Worm (Caenorhabditis elegans): Measurements from ENCODE around the gene srw-76.

srw-76 gene

DNA sequence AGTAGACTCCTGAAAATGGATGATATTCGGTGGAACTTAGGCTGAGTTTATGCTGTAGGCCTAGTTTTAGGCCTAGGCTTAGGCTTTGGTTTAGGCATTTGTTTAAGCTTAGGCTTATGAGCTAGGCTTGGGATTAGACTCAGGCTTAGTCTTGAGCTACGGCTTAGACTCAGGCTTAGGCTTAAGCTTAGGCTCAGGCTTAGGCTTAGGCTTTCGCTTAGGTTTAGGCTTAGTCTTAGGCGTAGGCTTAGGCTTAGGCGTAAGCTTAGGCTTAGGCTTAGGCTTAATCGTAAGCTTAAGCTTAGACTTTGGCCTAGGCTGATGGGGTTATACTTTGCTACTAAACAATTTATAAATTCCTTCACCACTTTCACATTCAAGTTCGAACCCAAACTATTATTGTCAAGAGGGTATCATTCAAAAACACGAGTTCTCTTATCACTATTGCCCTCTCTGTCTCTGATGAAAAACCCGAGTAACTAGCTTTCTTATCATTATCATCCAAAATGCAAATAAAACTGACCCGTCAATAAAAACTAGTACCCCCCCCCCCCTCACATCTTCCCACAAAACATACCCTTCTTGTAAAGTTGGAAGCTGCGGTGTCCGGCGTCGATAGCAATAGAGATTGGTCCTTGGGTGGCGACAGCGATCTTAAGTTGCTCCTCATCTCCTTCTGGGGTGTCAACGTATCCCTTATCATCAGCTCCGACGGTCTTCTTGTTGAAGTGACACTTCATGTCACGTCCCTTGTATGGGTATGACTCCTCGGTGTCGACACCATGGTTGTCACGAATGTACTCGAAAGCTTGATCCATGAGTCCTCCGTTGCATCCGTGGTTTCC is 44.9 kb downstream of the srw-76 start (continued):
- no peak for TF ChIP-seq ztf-18 (tag; optimal IDR thresholded peaks at IDR 0.05)
- no peak for TF ChIP-seq fkh-3 (tag; optimal IDR thresholded peaks at IDR 0.05)
- TF ChIP-seq Y53F4B.3 (GFP tag; IDR thresholded peaks at IDR 0.05) = no peak
- TF ChIP-seq die-1 (tag; optimal IDR thresholded peaks at IDR 0.05) = no peak
- no peak for TF ChIP-seq let-607 (tag; optimal IDR thresholded peaks at IDR 0.05)
- TF ChIP-seq D2030.7 (GFP tag; IDR thresholded peaks at IDR 0.05) = no peak
- TF ChIP-seq F52B5.7 (tag; optimal IDR thresholded peaks at IDR 0.05) = peak; percentile 40
- TF ChIP-seq snpc-4 (GFP tag; optimal IDR thresholded peaks at IDR 0.05) = no peak
- no peak for TF ChIP-seq snpc-4 (tag; optimal IDR thresholded peaks at IDR 0.05)
- TF ChIP-seq K12H6.12 (tag; optimal IDR thresholded peaks at IDR 0.05) = no peak
- no peak for TF ChIP-seq dox-1 (GFP tag; IDR thresholded peaks at IDR 0.05)
- no peak for TF ChIP-seq tlf-1 (GFP tag; optimal IDR thresholded peaks at IDR 0.05)
- TF ChIP-seq sptf-2 (GFP tag; optimal IDR thresholded peaks at IDR 0.05) = no peak
- TF ChIP-seq bed-2 (GFP tag; IDR thresholded peaks at IDR 0.05) = no peak
- TF ChIP-seq dpl-1 (GFP tag; optimal IDR thresholded peaks at IDR 0.05) = no peak
- TF ChIP-seq hlh-26 (GFP tag; conservative IDR thresholded peaks at IDR 0.05) = no peak
- TF ChIP-seq xnd-1 (tag; optimal IDR thresholded peaks at IDR 0.05) = no peak
- no peak for TF ChIP-seq unc-130 (GFP tag; optimal IDR thresholded peaks at IDR 0.05)
- peak; percentile 20; the same call in 1 of the 2 replicates for TF ChIP-seq madf-6 (GFP tag; IDR thresholded peaks at IDR 0.05)
- no peak for TF ChIP-seq nfya-2 (GFP tag; IDR thresholded peaks at IDR 0.05)
- TF ChIP-seq F10E7.11 (tag; optimal IDR thresholded peaks at IDR 0.05) = no peak
- no peak for TF ChIP-seq attf-6 (GFP tag; IDR thresholded peaks at IDR 0.05)
- no peak for TF ChIP-seq rec-8 (tag; optimal IDR thresholded peaks at IDR 0.05)
- TF ChIP-seq hsf-1 (GFP tag; IDR thresholded peaks at IDR 0.05) = peak; percentile 8; the same call in 1 of the 2 replicates
- TF ChIP-seq K11D2.4 (GFP tag; IDR thresholded peaks at IDR 0.05) = no peak
- no peak for TF ChIP-seq rcor-1 (GFP tag; IDR thresholded peaks at IDR 0.05)
- TF ChIP-seq lsl-1 (GFP tag; optimal IDR thresholded peaks at IDR 0.05) = no peak
- no peak for TF ChIP-seq cebp-1 (GFP tag; IDR thresholded peaks at IDR 0.05)
- peak; percentile 13 for TF ChIP-seq cebp-1 (tag; optimal IDR thresholded peaks at IDR 0.05)
- TF ChIP-seq nhr-120 (GFP tag; IDR thresholded peaks at IDR 0.05) = no peak
- no peak for TF ChIP-seq B0035.1 (tag; optimal IDR thresholded peaks at IDR 0.05)
- TF ChIP-seq efl-1 (GFP tag; optimal IDR thresholded peaks at IDR 0.05) = no peak
- no peak for TF ChIP-seq B0019.2 (GFP tag; conservative IDR thresholded peaks at IDR 0.05)
- no peak for TF ChIP-seq egl-18 (GFP tag; IDR thresholded peaks at IDR 0.05)
- TF ChIP-seq lin-54 (GFP tag; optimal IDR thresholded peaks at IDR 0.05) = no peak
- no peak for TF ChIP-seq ceh-100 (GFP tag; IDR thresholded peaks at IDR 0.05)
- TF ChIP-seq attf-3 (GFP tag; conservative IDR thresholded peaks at IDR 0.05) = no peak
- TF ChIP-seq madf-10 (tag; optimal IDR thresholded peaks at IDR 0.05) = no peak
- peak; percentile 6 for TF ChIP-seq zim-3 (tag; optimal IDR thresholded peaks at IDR 0.05)
- TF ChIP-seq attf-5 (GFP tag; optimal IDR thresholded peaks at IDR 0.05) = no peak
- TF ChIP-seq repo-1 (tag; optimal IDR thresholded peaks at IDR 0.05) = no peak
- 0 out of 2 replicates have a peak, but pooled peaks have one; percentile 8 for TF ChIP-seq pbrm-1 (GFP tag; IDR thresholded peaks at IDR 0.05)
- no peak for TF ChIP-seq F22D6.2 (tag; optimal IDR thresholded peaks at IDR 0.05)
- TF ChIP-seq madf-8 (GFP tag; conservative IDR thresholded peaks at IDR 0.05) = no peak
- no peak for TF ChIP-seq B0261.1 (tag; optimal IDR thresholded peaks at IDR 0.05)
- TF ChIP-seq ZK185.1 (tag; optimal IDR thresholded peaks at IDR 0.05; ENCODE audit: poor library complexity, severe bottlenecking) = peak; percentile 34
- TF ChIP-seq sea-2 (GFP tag; IDR thresholded peaks at IDR 0.05) = no peak
- no peak for TF ChIP-seq ztf-22 (GFP tag; optimal IDR thresholded peaks at IDR 0.05)
